Worm (Caenorhabditis elegans) whole organism, late embryonic: ENCODE data around the gene F32D8.7.

Experiments
- ahr-1 ChIP-seq: sonication (generic microtip); optimal IDR thresholded peaks from 2 replicates; lab custom pipeline; 2016; ENCODE audit warnings: missing genetic modification characterization, missing compliant biosample characterization
- ama-1 ChIP-seq: fragments of 150-350 bp; optimal IDR thresholded peaks from 2 replicates; lab custom pipeline; 2014
- ceh-14 ChIP-seq: sonication (generic microtip); optimal IDR thresholded peaks from 2 replicates; lab custom pipeline; 2016; ENCODE audit warnings: missing genotype, missing genetic modification characterization, missing compliant biosample characterization
- dmd-4 ChIP-seq: sonication (generic microtip); optimal IDR thresholded peaks from 2 replicates; lab custom pipeline; 2016; ENCODE audit warnings: borderline replicate concordance, missing genetic modification characterization, missing compliant biosample characterization
- dve-1 ChIP-seq: sonication (generic microtip); optimal IDR thresholded peaks from 2 replicates; lab custom pipeline; 2017; ENCODE audit warnings: antibody characterized with exemption, mild to moderate bottlenecking, missing genetic modification characterization, missing compliant biosample characterization
- hlh-15 ChIP-seq: sonication (generic microtip); optimal IDR thresholded peaks from 2 replicates; lab custom pipeline; 2016; ENCODE audit warnings: missing genetic modification characterization, missing compliant biosample characterization
- lin-11 ChIP-seq: fragments of 200-800 bp; sonication (Bioruptor generic); optimal IDR thresholded peaks from 2 replicates; lab custom pipeline; 2018; ENCODE audit warnings: mild to moderate bottlenecking, missing genetic modification characterization, missing compliant biosample characterization
- nhr-11 ChIP-seq: fragments of 150-350 bp; optimal IDR thresholded peaks from 2 replicates; lab custom pipeline; 2014; ENCODE audit warnings: missing biosample characterization, missing genetic modification characterization
- pqm-1 ChIP-seq: sonication (generic microtip); optimal IDR thresholded peaks from 2 replicates; lab custom pipeline; 2016; ENCODE audit warnings: missing genetic modification characterization, missing compliant biosample characterization
- sdc-2 ChIP-seq: sonication (generic microtip); optimal IDR thresholded peaks from 2 replicates; lab custom pipeline; 2016; ENCODE audit warnings: missing genotype, missing genetic modification characterization, missing compliant biosample characterization

ce11 chrV:10938739-10939138 is 40.5 kb downstream of the F32D8.7 start, which contains the start of gene F17C11.11:
- TF ChIP-seq lin-11 (tag; lab: Kevin White, UChicago) (no peak), pqm-1 (tag; lab: Kevin White, UChicago) (no peak), nhr-11 (tag; lab: Kevin White, UChicago) (no peak), hlh-15 (tag; lab: Kevin White, UChicago) (no peak), dmd-4 (tag; lab: Kevin White, UChicago) (no peak), ahr-1 (tag; lab: Kevin White, UChicago) (no peak), dve-1 (tag; lab: Kevin White, UChicago) (no peak), ceh-14 (tag; lab: Kevin White, UChicago) (no peak), sdc-2 (tag; lab: Kevin White, UChicago) (no peak), ama-1 (lab: Kevin White, UChicago) (no peak)
